Fruit fly (Drosophila melanogaster): Measurements from ENCODE around the gene sbm.

sbm gene

DNA sequence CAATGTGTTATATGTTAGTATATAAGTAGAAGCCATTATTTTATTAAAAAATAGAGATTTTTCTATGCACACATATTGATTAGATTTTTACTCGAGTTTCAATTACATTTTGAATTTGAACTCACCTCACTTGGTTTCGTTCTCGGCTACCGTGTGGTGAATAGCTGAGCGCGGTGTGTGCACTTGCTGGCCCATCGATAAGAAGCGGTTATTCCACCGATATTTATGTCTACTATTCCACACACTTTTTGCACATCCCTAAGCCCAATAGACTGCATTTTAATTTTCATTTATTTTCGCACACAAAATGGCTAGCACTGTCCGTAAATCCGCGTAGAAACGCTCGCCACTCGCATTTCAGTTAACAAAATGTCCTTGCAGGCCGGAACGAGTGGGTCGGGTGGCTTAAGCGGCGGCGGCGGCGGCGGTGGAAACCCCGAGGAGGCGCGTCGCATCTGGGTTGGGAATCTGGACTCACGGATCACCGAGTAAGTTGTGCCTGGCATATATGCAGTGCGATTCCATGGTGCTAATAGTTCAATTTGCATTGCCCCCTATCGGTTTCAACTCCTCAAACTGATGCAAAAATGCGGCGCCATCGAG, 21.9 kb downstream of the sbm start, which contains the start of gene CG14414 (continued):
- TF ChIP-seq HmgZ (tag; optimal IDR thresholded peaks at IDR 0.05): peak; percentile 60
- TF ChIP-seq sna (GFP tag; IDR thresholded peaks at IDR 0.05; ENCODE audit: partially characterized antibody): peak; percentile 81
- TF ChIP-seq Doc3 (GFP tag; IDR thresholded peaks at IDR 0.05; ENCODE audit: partially characterized antibody): peak; percentile 78
- TF ChIP-seq MBD-R2 (GFP tag; IDR thresholded peaks at IDR 0.05): peak; percentile 90
- 0 out of 2 replicates have a peak, but pooled peaks have one; percentile 12 for TF ChIP-seq CG16779 (GFP tag; IDR thresholded peaks at IDR 0.05)
- TF ChIP-seq CHES-1-like (GFP tag; optimal IDR thresholded peaks at IDR 0.05): peak; percentile 12
- TF ChIP-seq CG11093 (GFP tag; IDR thresholded peaks at IDR 0.05): no peak
- TF ChIP-seq CG34224 (GFP tag; IDR thresholded peaks at IDR 0.05; ENCODE audit: partially characterized antibody): peak; percentile 68
- TF ChIP-seq Sox102F (GFP tag; optimal IDR thresholded peaks at IDR 0.05): no peak
- 0 out of 2 replicates have a peak, but pooled peaks have one; percentile 38 for TF ChIP-seq ara (GFP tag; IDR thresholded peaks at IDR 0.05)
- TF ChIP-seq Ets65A (GFP tag): peak; percentile 0
- no peak for TF ChIP-seq kay (GFP tag; optimal IDR thresholded peaks at IDR 0.05)
- TF ChIP-seq CG17186 (GFP tag; optimal IDR thresholded peaks at IDR 0.05): peak; percentile 73
- peak; percentile 17 for TF ChIP-seq CG13624 (GFP tag; optimal IDR thresholded peaks at IDR 0.05)
- peak; percentile 75 for TF ChIP-seq CG15514 (GFP tag; optimal IDR thresholded peaks at IDR 0.05)
- TF ChIP-seq maf-S (GFP tag; optimal IDR thresholded peaks at IDR 0.05): peak; percentile 17
- no peak for TF ChIP-seq Nf-YA (GFP tag; IDR thresholded peaks at IDR 0.05)
- TF ChIP-seq CG32532 (GFP tag; IDR thresholded peaks at IDR 0.05): peak; percentile 51; the same call in 1 of the 2 replicates
- no peak for TF ChIP-seq ro (GFP tag; IDR thresholded peaks at IDR 0.05)
- peak; percentile 23 for TF ChIP-seq pho (GFP tag; optimal IDR thresholded peaks at IDR 0.05)
- peak; percentile 68 for TF ChIP-seq CTCF (GFP tag; optimal IDR thresholded peaks at IDR 0.05)
- 0 out of 2 replicates have a peak, but pooled peaks have one; percentile 13 for TF ChIP-seq Ptx1 (GFP tag; IDR thresholded peaks at IDR 0.05)
- TF ChIP-seq CG12391 (tag; optimal IDR thresholded peaks at IDR 0.05): peak; percentile 4
- TF ChIP-seq dysf (GFP tag; IDR thresholded peaks at IDR 0.05): 0 out of 3 replicates have a peak, but pooled peaks have one; percentile 22
- TF ChIP-seq CG10979 (tag; optimal IDR thresholded peaks at IDR 0.05): no peak
- peak; percentile 58 for TF ChIP-seq nerfin-2 (GFP tag; IDR thresholded peaks at IDR 0.05; ENCODE audit: partially characterized antibody)
- TF ChIP-seq CG1602 (GFP tag; optimal IDR thresholded peaks at IDR 0.05): no peak
- TF ChIP-seq Lpt (GFP tag; optimal IDR thresholded peaks at IDR 0.05): no peak
- TF ChIP-seq CG9797 (GFP tag; optimal IDR thresholded peaks at IDR 0.05): peak; percentile 5
- TF ChIP-seq chif (GFP tag; optimal IDR thresholded peaks at IDR 0.05): peak in 1 of 2 experiments; percentile 29
- TF ChIP-seq ato (GFP tag; IDR thresholded peaks at IDR 0.05; ENCODE audit: partially characterized antibody): peak; percentile 37; the same call in 1 of the 2 replicates
- TF ChIP-seq CG3995 (GFP tag; optimal IDR thresholded peaks at IDR 0.05): peak; percentile 23
- peak; percentile 55 for TF ChIP-seq HmgD (GFP tag; optimal IDR thresholded peaks at IDR 0.05)
- TF ChIP-seq tgo (GFP tag; IDR thresholded peaks at IDR 0.05): no peak
- peak; percentile 96 for TF ChIP-seq Sry-δ (GFP tag; optimal IDR thresholded peaks at IDR 0.05)
- no peak for TF ChIP-seq kni (GFP tag; optimal IDR thresholded peaks at IDR 0.05)
- TF ChIP-seq CG2129 (GFP tag; IDR thresholded peaks at IDR 0.05; ENCODE audit: partially characterized antibody): peak; percentile 61; the same call in 1 of the 2 replicates
- peak; percentile 54 for TF ChIP-seq row (GFP tag; IDR thresholded peaks at IDR 0.05)
- TF ChIP-seq CG12659 (GFP tag; optimal IDR thresholded peaks at IDR 0.05): peak; percentile 27
- TF ChIP-seq Hsf (GFP tag; optimal IDR thresholded peaks at IDR 0.05): peak; percentile 31
- peak; percentile 70; the same call in 2 of the 3 replicates for TF ChIP-seq zen2 (GFP tag; IDR thresholded peaks at IDR 0.05; ENCODE audit: partially characterized antibody)
- no peak for TF ChIP-seq dmrt99B (tag; optimal IDR thresholded peaks at IDR 0.05)
- TF ChIP-seq CG33213 (GFP tag; optimal IDR thresholded peaks at IDR 0.05): peak; percentile 50
- peak; percentile 45 for TF ChIP-seq CG17829 (tag; optimal IDR thresholded peaks at IDR 0.05)
- peak; percentile 63 for TF ChIP-seq Lhr (GFP tag; optimal IDR thresholded peaks at IDR 0.05)
- TF ChIP-seq Hmr (GFP tag; optimal IDR thresholded peaks at IDR 0.05): peak; percentile 28
- TF ChIP-seq Rfx (GFP tag; IDR thresholded peaks at IDR 0.05): peak; percentile 62; the same call in 1 of the 2 replicates
- no peak for TF ChIP-seq CG4404 (GFP tag; IDR thresholded peaks at IDR 0.05)
- peak; percentile 8 for TF ChIP-seq CG30020 (tag; optimal IDR thresholded peaks at IDR 0.05)
- peak in 1 of 2 experiments; percentile 28 for TF ChIP-seq dpn (GFP tag; optimal IDR thresholded peaks at IDR 0.05)
